Worm (Caenorhabditis elegans) whole organism, young adult: ENCODE data around the gene irld-51.

ENCODE experiments used
- B0035.1 ChIP-seq: sonication (generic microtip); optimal IDR thresholded peaks from 2 replicates; lab custom pipeline; 2016; ENCODE audit warnings: missing genetic modification characterization, mild to moderate bottlenecking, missing compliant biosample characterization, missing genotype, missing genetic modification reagents
- F23B12.7 ChIP-seq: sonication (generic microtip); optimal IDR thresholded peaks from 2 replicates; lab custom pipeline; 2017; ENCODE audit warnings: missing genetic modification characterization, mild to moderate bottlenecking, missing compliant biosample characterization, antibody characterized with exemption, moderate library complexity; ENCODE audit not compliant: insufficient read depth
- F39B2.1 ChIP-seq: fragments of 200-800 bp; sonication (Bioruptor generic); IDR thresholded peaks from 2 replicates; pipeline ENCODE4 v1.3.6; 2022; ENCODE audit warnings: missing genetic modification reagents, missing genetic modification characterization, missing compliant biosample characterization
- F57C9.4 ChIP-seq: sonication (generic microtip); optimal IDR thresholded peaks from 2 replicates; lab custom pipeline; 2017; ENCODE audit warnings: mild to moderate bottlenecking, missing genetic modification characterization, missing compliant biosample characterization
- Y67H2A.10 ChIP-seq: fragments of 200-800 bp; sonication (Bioruptor generic); conservative IDR thresholded peaks from 2 replicates; pipeline ENCODE4 v1.3.6; 2022; ENCODE audit warnings: missing genetic modification reagents, missing genetic modification characterization, missing compliant biosample characterization
- akir-1 ChIP-seq: fragments of 200-800 bp; sonication (Bioruptor generic); optimal IDR thresholded peaks from 2 replicates; lab custom pipeline; 2018; ENCODE audit warnings: mild to moderate bottlenecking, missing genetic modification characterization, moderate library complexity, missing compliant biosample characterization
- aptf-3 ChIP-seq: fragments of 200-800 bp; sonication (Bioruptor generic); IDR thresholded peaks from 2 replicates; pipeline ENCODE4 v1.3.6; 2022; ENCODE audit warnings: missing genetic modification characterization, missing compliant biosample characterization
- atf-7 ChIP-seq: sonication (generic microtip); optimal IDR thresholded peaks from 2 replicates; lab custom pipeline; 2017; ENCODE audit warnings: mild to moderate bottlenecking, missing genetic modification characterization, missing compliant biosample characterization
- attf-3 ChIP-seq: fragments of 200-800 bp; sonication (Bioruptor generic); conservative IDR thresholded peaks from 2 replicates; pipeline ENCODE4 v1.3.6; 2022; ENCODE audit warnings: missing genetic modification reagents, missing genetic modification characterization, missing compliant biosample characterization
- bed-2 ChIP-seq: fragments of 200-800 bp; sonication (Bioruptor generic); IDR thresholded peaks from 2 replicates; pipeline ENCODE4 v1.3.6; 2022; ENCODE audit warnings: missing genetic modification reagents, missing genetic modification characterization, missing compliant biosample characterization
- ceh-91 ChIP-seq: fragments of 200-800 bp; sonication (Bioruptor generic); IDR thresholded peaks from 2 replicates; pipeline ENCODE4 v1.3.6; 2022; ENCODE audit warnings: missing genetic modification reagents, missing genetic modification characterization, missing compliant biosample characterization
- chd-7 ChIP-seq: sonication (generic microtip); optimal IDR thresholded peaks from 2 replicates; lab custom pipeline; 2016; ENCODE audit warnings: mild to moderate bottlenecking, missing genetic modification characterization, moderate library complexity, missing compliant biosample characterization
- dox-1 ChIP-seq: fragments of 200-800 bp; sonication (Bioruptor generic); IDR thresholded peaks from 2 replicates; pipeline ENCODE4 v1.3.6; 2022; ENCODE audit warnings: missing genetic modification reagents, missing genetic modification characterization, missing compliant biosample characterization
- dpl-1 ChIP-seq: fragments of 150-350 bp; optimal IDR thresholded peaks from 2 replicates; lab custom pipeline; 2014; ENCODE audit warnings: missing biosample characterization, missing genetic modification reagents, missing genetic modification characterization
- hlh-26 ChIP-seq: fragments of 200-800 bp; sonication (Bioruptor generic); conservative IDR thresholded peaks from 2 replicates; pipeline ENCODE4 v1.3.6; 2022; ENCODE audit warnings: missing genetic modification reagents, missing genetic modification characterization, missing compliant biosample characterization
- hmg-1.2 ChIP-seq: fragments of 200-800 bp; sonication (Bioruptor generic); IDR thresholded peaks from 2 replicates; pipeline ENCODE4 v1.3.6; 2022; ENCODE audit warnings: missing genetic modification reagents, missing genetic modification characterization, missing compliant biosample characterization
- hsf-1 ChIP-seq: fragments of 200-800 bp; sonication (Bioruptor generic); IDR thresholded peaks from 2 replicates; pipeline ENCODE4 v1.3.6; 2022; ENCODE audit warnings: missing genetic modification reagents, missing genetic modification characterization, missing compliant biosample characterization
- lin-26 ChIP-seq: fragments of 200-800 bp; sonication (Bioruptor generic); IDR thresholded peaks from 2 replicates; pipeline ENCODE4 v1.3.6; 2022; ENCODE audit warnings: missing genetic modification reagents, missing genetic modification characterization, missing compliant biosample characterization
- lin-35 ChIP-seq, 3 experiments: fragments of 150-350 bp in 2 of 3; sonication (generic microtip) in 1 of 3; optimal IDR thresholded peaks; 2 replicates each; lab custom pipeline; 2014 to 2018; ENCODE audit warnings: missing biosample characterization in 3 of 3, missing genetic modification characterization in 3 of 3, missing genetic modification reagents in 3 of 3
- lin-40 ChIP-seq: sonication (generic microtip); optimal IDR thresholded peaks from 2 replicates; lab custom pipeline; 2016; ENCODE audit warnings: missing genetic modification characterization, mild to moderate bottlenecking, missing compliant biosample characterization, missing genotype, missing genetic modification reagents
- lin-54 ChIP-seq: fragments of 200-800 bp; sonication (Bioruptor generic); optimal IDR thresholded peaks from 2 replicates; lab custom pipeline; 2018; ENCODE audit warnings: mild to moderate bottlenecking, missing genetic modification characterization, missing compliant biosample characterization
- madf-10 ChIP-seq: sonication (generic microtip); optimal IDR thresholded peaks from 2 replicates; lab custom pipeline; 2016; ENCODE audit warnings: mild to moderate bottlenecking, missing genetic modification characterization, missing compliant biosample characterization
- nfya-2 ChIP-seq: fragments of 200-800 bp; sonication (Bioruptor generic); IDR thresholded peaks from 2 replicates; pipeline ENCODE4 v1.3.6; 2022; ENCODE audit warnings: missing genetic modification reagents, missing genetic modification characterization, missing compliant biosample characterization
- nfyb-1 ChIP-seq: fragments of 200-800 bp; sonication (Bioruptor generic); IDR thresholded peaks from 2 replicates; pipeline ENCODE4 v1.3.6; 2022; ENCODE audit warnings: missing genetic modification reagents, missing genetic modification characterization, missing compliant biosample characterization
- nhr-80 ChIP-seq: sonication (generic microtip); optimal IDR thresholded peaks from 2 replicates; lab custom pipeline; 2016; ENCODE audit warnings: missing genetic modification characterization, missing compliant biosample characterization
- pha-4 ChIP-seq: fragments of 150-350 bp; sonication (generic microtip); optimal IDR thresholded peaks from 2 replicates; lab custom pipeline; 2014; ENCODE audit warnings: missing biosample characterization, missing genetic modification reagents, missing genetic modification characterization
- repo-1 ChIP-seq: sonication (generic microtip); optimal IDR thresholded peaks from 2 replicates; lab custom pipeline; 2017; ENCODE audit warnings: mild to moderate bottlenecking, missing genetic modification characterization, missing compliant biosample characterization
- rpc-1 ChIP-seq, 2 experiments: fragments of 150-350 bp in 1 of 2; sonication (generic microtip) in 1 of 2; optimal IDR thresholded peaks; 2 replicates each; lab custom pipeline; 2014 to 2018; ENCODE audit warnings: missing biosample characterization in 1 of 2, missing genetic modification characterization in 1 of 2, missing genetic modification reagents in 1 of 2, missing genotype in 1 of 2
- sea-2 ChIP-seq: fragments of 200-800 bp; sonication (Bioruptor generic); IDR thresholded peaks from 2 replicates; pipeline ENCODE4 v1.3.6; 2022; ENCODE audit warnings: missing genetic modification characterization, missing compliant biosample characterization
- snpc-1.1 ChIP-seq: sonication (generic microtip); optimal IDR thresholded peaks from 2 replicates; lab custom pipeline; 2017; ENCODE audit warnings: missing genetic modification characterization, mild to moderate bottlenecking, missing compliant biosample characterization, antibody characterized with exemption, moderate library complexity, missing genotype, missing genetic modification reagents; ENCODE audit not compliant: insufficient read depth
- tbx-9 ChIP-seq: sonication (generic microtip); optimal IDR thresholded peaks from 2 replicates; lab custom pipeline; 2016; ENCODE audit warnings: borderline replicate concordance, missing genetic modification characterization, inconsistent platforms, missing compliant biosample characterization
- ztf-26 ChIP-seq: sonication (generic microtip); optimal IDR thresholded peaks from 2 replicates; lab custom pipeline; 2017; ENCODE audit warnings: missing genetic modification characterization, missing compliant biosample characterization
- ztf-28 ChIP-seq: fragments of 200-800 bp; sonication (Bioruptor generic); IDR thresholded peaks from 2 replicates; pipeline ENCODE4 v1.3.6; 2022; ENCODE audit warnings: missing genetic modification reagents, missing genetic modification characterization, missing compliant biosample characterization

The irld-51 gene

DNA sequence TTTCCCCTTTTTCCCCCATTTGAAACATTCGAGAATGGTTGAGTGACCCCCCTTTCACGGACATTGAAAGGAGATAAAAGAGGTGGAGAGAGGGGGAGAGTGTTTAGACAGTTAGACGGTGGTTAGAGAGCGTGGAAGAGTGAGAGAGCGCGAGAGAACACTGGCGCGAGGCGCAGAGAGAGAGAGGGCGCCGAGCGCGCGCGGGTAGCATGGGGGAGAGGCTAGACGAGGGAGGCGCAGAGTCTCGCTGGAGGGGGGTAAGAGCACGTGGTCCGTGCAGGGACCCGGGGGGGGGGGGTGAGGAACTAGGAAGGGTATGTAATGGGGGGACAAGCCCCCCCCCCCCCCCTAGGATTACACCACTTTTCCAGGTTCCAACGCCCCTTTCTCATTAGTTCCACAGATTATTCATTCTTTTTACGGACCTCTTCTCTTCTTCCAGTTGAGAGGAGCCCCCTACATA, 21.4 kb upstream of the irld-51 start (continued):
- peak; percentile 59; the same call in 1 of the 2 replicates for TF ChIP-seq Y67H2A.10 (GFP tag; lab: Robert Waterston, UW)
- TF ChIP-seq hsf-1: peak; percentile 83
- TF ChIP-seq hlh-26 (GFP tag; lab: Robert Waterston, UW): no peak
- TF ChIP-seq ztf-26 (tag; lab: Kevin White, UChicago): peak; percentile 97
- TF ChIP-seq nfyb-1 (GFP tag; lab: Robert Waterston, UW): peak; percentile 97
- TF ChIP-seq lin-40 (tag; lab: Kevin White, UChicago): peak; percentile 92
- TF ChIP-seq akir-1 (GFP tag; lab: Kevin White, UChicago): peak; percentile 73
- no peak for TF ChIP-seq B0035.1 (tag; lab: Kevin White, UChicago)
- TF ChIP-seq atf-7 (tag; lab: Kevin White, UChicago): peak; percentile 98
- TF ChIP-seq dpl-1 (GFP tag; lab: Kevin White, UChicago): peak; percentile 1
- 0 out of 2 replicates have a peak, but pooled peaks have one; percentile 42 for TF ChIP-seq bed-2 (GFP tag; lab: Robert Waterston, UW)
- peak; percentile 75 for TF ChIP-seq lin-26 (GFP tag; lab: Robert Waterston, UW)
- peak in 1 of 3 experiments; percentile 83 for TF ChIP-seq lin-35 (GFP tag; optimal IDR thresholded peaks at IDR 0.05; lab: Kevin White, UChicago)
- peak; percentile 91 for TF ChIP-seq dox-1 (GFP tag; lab: Robert Waterston, UW)
- 0 out of 2 replicates have a peak, but pooled peaks have one; percentile 30 for TF ChIP-seq attf-3 (GFP tag; lab: Robert Waterston, UW)
- no peak for TF ChIP-seq ceh-91 (GFP tag; lab: Robert Waterston, UW)
- peak; percentile 23 for TF ChIP-seq nhr-80 (tag; lab: Kevin White, UChicago)
- no peak for TF ChIP-seq F39B2.1 (GFP tag; lab: Robert Waterston, UW)
- TF ChIP-seq aptf-3 (GFP tag; lab: Robert Waterston, UW): 0 out of 2 replicates have a peak, but pooled peaks have one; percentile 16
- TF ChIP-seq tbx-9 (tag; lab: Kevin White, UChicago): no peak
- TF ChIP-seq pha-4 (tag; lab: Kevin White, UChicago): peak; percentile 88
- TF ChIP-seq sea-2: peak; percentile 79; the same call in 1 of the 2 replicates
- peak; percentile 70 for TF ChIP-seq lin-54
- no peak for TF ChIP-seq snpc-1.1 (tag; lab: Kevin White, UChicago)
- TF ChIP-seq chd-7 (tag; lab: Kevin White, UChicago): peak; percentile 99

DNA sequence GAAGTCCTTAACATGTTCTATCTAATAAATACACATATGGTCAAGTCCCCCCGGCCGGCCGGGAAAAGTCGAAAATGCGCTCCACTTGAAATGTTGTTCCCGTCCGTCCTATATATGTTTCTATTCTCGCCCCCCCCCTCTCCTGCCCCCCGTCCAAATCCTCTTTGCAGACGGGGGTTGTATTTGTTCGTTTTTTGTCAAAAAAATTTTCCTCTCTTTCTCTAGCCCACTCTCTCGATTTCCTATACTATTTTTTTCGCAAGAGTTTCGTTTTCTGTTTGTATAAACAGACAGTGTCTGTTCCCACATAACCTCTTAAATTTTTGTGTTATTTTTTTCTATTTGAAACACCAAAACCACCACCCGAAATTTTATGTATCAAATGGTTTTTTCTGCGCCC, 14.5 kb upstream of the irld-51 start:
- TF ChIP-seq hmg-1.2 (GFP tag; lab: Robert Waterston, UW) (peak; percentile 94), aptf-3 (GFP tag; lab: Robert Waterston, UW) (no peak), repo-1 (tag; lab: Kevin White, UChicago) (no peak)

DNA sequence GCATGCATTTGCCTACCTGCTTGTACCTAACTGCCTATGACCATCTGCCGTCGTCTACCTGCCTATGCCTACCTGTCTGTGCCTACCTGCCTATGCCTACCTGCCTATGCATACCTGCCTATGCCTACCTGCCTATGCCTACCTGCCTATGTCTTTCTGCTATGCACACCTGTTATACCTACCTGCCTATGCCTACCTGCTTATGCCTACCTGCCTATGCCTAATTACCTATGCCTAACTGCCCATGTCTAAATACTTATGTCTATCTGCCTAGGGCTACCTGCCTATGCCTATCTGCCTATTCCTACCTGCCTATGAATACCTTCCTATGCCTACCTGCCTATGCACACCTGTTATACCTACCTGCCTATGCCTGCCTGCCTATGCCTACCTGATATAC, 13.8 kb upstream of the irld-51 start:
- TF ChIP-seq F23B12.7 (tag; lab: Kevin White, UChicago) (no peak), hsf-1 (0 out of 2 replicates have a peak, but pooled peaks have one; percentile 28), F57C9.4 (tag; lab: Kevin White, UChicago) (no peak), rpc-1 (optimal IDR thresholded peaks at IDR 0.05; lab: Kevin White, UChicago) (no peak), rpc-1 (tag; optimal IDR thresholded peaks at IDR 0.05; lab: Kevin White, UChicago) (no peak), madf-10 (tag; lab: Kevin White, UChicago) (no peak), ztf-28 (GFP tag; lab: Robert Waterston, UW) (0 out of 2 replicates have a peak, but pooled peaks have one; percentile 26), nfya-2 (GFP tag; lab: Robert Waterston, UW) (no peak)
